Worm (Caenorhabditis elegans) whole organism, L3 larva: Measurements from ENCODE around the gene C33H5.2.

Experiments used
- R02D3.7 ChIP-seq: fragments of 150-350 bp; optimal IDR thresholded peaks from 2 replicates; lab custom pipeline; 2014; ENCODE audit warnings: missing biosample characterization, missing genetic modification characterization
- ZK546.5 ChIP-seq: sonication (generic microtip); optimal IDR thresholded peaks from 2 replicates; lab custom pipeline; 2017; ENCODE audit warnings: missing biosample characterization, missing genetic modification characterization
- aly-2 ChIP-seq: fragments of 150-350 bp; optimal IDR thresholded peaks from 2 replicates; lab custom pipeline; 2014; ENCODE audit warnings: missing biosample characterization, missing genetic modification characterization
- ama-1 ChIP-seq: fragments of 150-350 bp; optimal IDR thresholded peaks from 2 replicates; lab custom pipeline; 2018
- ceh-16 ChIP-seq: sonication (generic microtip); optimal IDR thresholded peaks from 2 replicates; lab custom pipeline; 2017; ENCODE audit warnings: missing biosample characterization, missing genetic modification characterization
- ceh-28 ChIP-seq: fragments of 150-350 bp; optimal IDR thresholded peaks from 2 replicates; lab custom pipeline; 2014; ENCODE audit warnings: missing biosample characterization, missing genetic modification reagents, missing genetic modification characterization
- ceh-82 ChIP-seq: fragments of 150-350 bp; optimal IDR thresholded peaks from 2 replicates; lab custom pipeline; 2014; ENCODE audit warnings: missing biosample characterization, missing genetic modification characterization
- ceh-9 ChIP-seq: sonication (generic microtip); optimal IDR thresholded peaks from 2 replicates; lab custom pipeline; 2018; ENCODE audit warnings: missing biosample characterization, missing genetic modification characterization
- daf-12 ChIP-seq: fragments of 150-350 bp; optimal IDR thresholded peaks from 2 replicates; lab custom pipeline; 2014; ENCODE audit warnings: missing biosample characterization, missing genetic modification reagents, missing genetic modification characterization
- egl-27 ChIP-seq: sonication (generic microtip); optimal IDR thresholded peaks from 4 replicates; lab custom pipeline; 2017; ENCODE audit warnings: missing biosample characterization, missing genetic modification reagents, missing genetic modification characterization
- egl-5 ChIP-seq: fragments of 150-350 bp; optimal IDR thresholded peaks from 2 replicates; lab custom pipeline; 2017; ENCODE audit warnings: missing biosample characterization, missing genetic modification reagents, missing genetic modification characterization, inconsistent platforms
- elt-1 ChIP-seq: fragments of 150-350 bp; optimal IDR thresholded peaks from 2 replicates; lab custom pipeline; 2014; ENCODE audit warnings: missing biosample characterization, missing genetic modification characterization
- elt-2 ChIP-seq: sonication (generic microtip); optimal IDR thresholded peaks from 2 replicates; lab custom pipeline; 2016; ENCODE audit warnings: missing genetic modification reagents, mild to moderate bottlenecking, missing genetic modification characterization, missing compliant biosample characterization
- elt-3 ChIP-seq, 3 experiments: fragments of 150-350 bp in 1 of 3; sonication (generic microtip) in 2 of 3; optimal IDR thresholded peaks; 2 replicates in 2 of 3; 4 replicates in 1 of 3; lab custom pipeline; 2014 to 2017; ENCODE audit warnings: missing biosample characterization in 3 of 3, missing genetic modification characterization in 3 of 3
- eor-1 ChIP-seq, 2 experiments: fragments of 150-350 bp; optimal IDR thresholded peaks; 2 replicates each; lab custom pipeline; 2014 to 2018; ENCODE audit warnings: missing biosample characterization in 2 of 2, missing genetic modification characterization in 2 of 2
- fkh-10 ChIP-seq: sonication (generic microtip); optimal IDR thresholded peaks from 2 replicates; lab custom pipeline; 2017; ENCODE audit warnings: missing biosample characterization, missing genetic modification reagents, missing genetic modification characterization
- fkh-2 ChIP-seq: fragments of 150-350 bp; optimal IDR thresholded peaks from 2 replicates; lab custom pipeline; 2014; ENCODE audit warnings: missing biosample characterization, missing genetic modification reagents, missing genetic modification characterization
- fos-1 ChIP-seq: fragments of 150-350 bp; optimal IDR thresholded peaks from 2 replicates; lab custom pipeline; 2014; ENCODE audit warnings: missing biosample characterization, missing genetic modification characterization
- hmg-11 ChIP-seq: sonication (generic microtip); optimal IDR thresholded peaks from 2 replicates; lab custom pipeline; 2016; ENCODE audit warnings: missing genetic modification characterization, missing compliant biosample characterization
- jun-1 ChIP-seq: fragments of 150-350 bp; optimal IDR thresholded peaks from 2 replicates; lab custom pipeline; 2014; ENCODE audit warnings: missing biosample characterization, missing genetic modification reagents, missing genetic modification characterization
- lin-15B ChIP-seq: fragments of 150-350 bp; optimal IDR thresholded peaks from 2 replicates; lab custom pipeline; 2014; ENCODE audit warnings: missing biosample characterization, missing genetic modification characterization
- lin-39 ChIP-seq: fragments of 150-350 bp; optimal IDR thresholded peaks from 2 replicates; lab custom pipeline; 2018; ENCODE audit warnings: missing biosample characterization, missing genetic modification reagents, missing genetic modification characterization
- lsy-12 ChIP-seq: sonication (generic microtip); optimal IDR thresholded peaks from 2 replicates; lab custom pipeline; 2016; ENCODE audit warnings: mild to moderate bottlenecking, missing genetic modification characterization, missing compliant biosample characterization
- mdl-1 ChIP-seq: fragments of 150-350 bp; optimal IDR thresholded peaks from 2 replicates; lab custom pipeline; 2014; ENCODE audit warnings: missing biosample characterization, missing genetic modification characterization
- mml-1 ChIP-seq: fragments of 150-350 bp; sonication (generic microtip); optimal IDR thresholded peaks from 3 replicates; lab custom pipeline; 2014; ENCODE audit warnings: missing biosample characterization, missing genetic modification characterization
- nhr-11 ChIP-seq: fragments of 150-350 bp; optimal IDR thresholded peaks from 2 replicates; lab custom pipeline; 2014; ENCODE audit warnings: missing biosample characterization, missing genetic modification characterization
- nhr-12 ChIP-seq: fragments of 150-350 bp; optimal IDR thresholded peaks from 2 replicates; lab custom pipeline; 2014; ENCODE audit warnings: missing biosample characterization, missing genetic modification characterization
- nhr-23 ChIP-seq: fragments of 150-350 bp; optimal IDR thresholded peaks from 2 replicates; lab custom pipeline; 2014; ENCODE audit warnings: missing biosample characterization, missing genetic modification reagents, missing genetic modification characterization
- nhr-237 ChIP-seq: fragments of 150-350 bp; optimal IDR thresholded peaks from 2 replicates; lab custom pipeline; 2014; ENCODE audit warnings: missing biosample characterization, missing genetic modification characterization
- nhr-25 ChIP-seq: sonication (generic microtip); optimal IDR thresholded peaks from 2 replicates; lab custom pipeline; 2017; ENCODE audit warnings: missing biosample characterization, missing genetic modification characterization
- nhr-28 ChIP-seq: fragments of 150-350 bp; optimal IDR thresholded peaks from 2 replicates; lab custom pipeline; 2014; ENCODE audit warnings: missing biosample characterization, missing genetic modification characterization
- nhr-67 ChIP-seq: fragments of 150-350 bp; optimal IDR thresholded peaks from 2 replicates; lab custom pipeline; 2014; ENCODE audit warnings: missing biosample characterization, missing genetic modification characterization
- nhr-76 ChIP-seq: fragments of 150-350 bp; sonication (generic microtip); optimal IDR thresholded peaks from 5 replicates; lab custom pipeline; 2014; ENCODE audit warnings: missing biosample characterization, missing genetic modification characterization
- nhr-77 ChIP-seq: fragments of 150-350 bp; optimal IDR thresholded peaks from 2 replicates; lab custom pipeline; 2014; ENCODE audit warnings: missing biosample characterization, missing genetic modification characterization
- pha-4 ChIP-seq: fragments of 150-350 bp; optimal IDR thresholded peaks from 2 replicates; lab custom pipeline; 2014; ENCODE audit warnings: missing biosample characterization, missing genetic modification reagents, missing genetic modification characterization
- pqm-1 ChIP-seq: fragments of 150-350 bp; optimal IDR thresholded peaks from 2 replicates; lab custom pipeline; 2017; ENCODE audit warnings: missing biosample characterization, missing genetic modification characterization, inconsistent platforms
- skn-1 ChIP-seq: fragments of 150-350 bp; optimal IDR thresholded peaks from 2 replicates; lab custom pipeline; 2014; ENCODE audit warnings: missing biosample characterization, missing genetic modification characterization
- snpc-4 ChIP-seq: fragments of 150-350 bp; optimal IDR thresholded peaks from 2 replicates; lab custom pipeline; 2014; ENCODE audit warnings: missing biosample characterization, missing genetic modification characterization
- tbx-2 ChIP-seq: sonication (generic microtip); optimal IDR thresholded peaks from 2 replicates; lab custom pipeline; 2016; ENCODE audit warnings: mild to moderate bottlenecking, missing genetic modification characterization, missing compliant biosample characterization
- unc-39 ChIP-seq: sonication (generic microtip); optimal IDR thresholded peaks from 4 replicates; lab custom pipeline; 2017; ENCODE audit warnings: missing biosample characterization, missing genetic modification characterization
- unc-62 ChIP-seq: fragments of 150-350 bp; sonication (generic microtip); optimal IDR thresholded peaks from 4 replicates; lab custom pipeline; 2014; ENCODE audit warnings: missing biosample characterization, missing genetic modification reagents, missing genetic modification characterization
- zag-1 ChIP-seq: fragments of 150-350 bp; optimal IDR thresholded peaks from 2 replicates; lab custom pipeline; 2014; ENCODE audit warnings: missing biosample characterization, missing genetic modification characterization
- ztf-11 ChIP-seq: fragments of 150-350 bp; optimal IDR thresholded peaks from 2 replicates; lab custom pipeline; 2014; ENCODE audit warnings: missing biosample characterization, missing genetic modification characterization
- ztf-4 ChIP-seq: fragments of 150-350 bp; optimal IDR thresholded peaks from 2 replicates; lab custom pipeline; 2014; ENCODE audit warnings: missing biosample characterization, missing genetic modification characterization

The C33H5.2 gene

DNA sequence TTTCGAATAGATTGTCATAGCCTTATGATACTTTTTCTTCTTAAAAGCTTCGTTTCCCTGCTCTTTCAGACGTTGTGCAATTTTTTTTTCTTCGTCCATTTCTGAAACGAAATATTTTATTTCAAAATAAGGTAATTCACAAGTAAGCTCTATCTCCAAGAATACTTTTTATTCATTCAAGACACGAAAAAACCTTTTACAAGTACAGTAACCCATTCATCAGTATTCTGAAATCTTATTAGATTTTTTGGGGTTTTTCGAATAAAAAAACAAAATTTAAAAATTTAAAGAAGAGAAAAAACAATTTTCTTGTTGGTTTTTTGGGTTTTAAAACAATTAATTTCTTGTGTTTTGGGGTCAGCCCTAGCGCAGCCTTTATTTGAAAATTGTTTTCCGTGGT lies 26.0 kb upstream of the C33H5.2 start, which contains the start of gene rpap-3:
TSS of gene rpap-3 (minus strand) at position 101 of the 400 bp plus-strand sequence.
- TF ChIP-seq lin-39 (tag; lab: Kevin White, UChicago) (no peak), lsy-12 (tag; lab: Kevin White, UChicago) (no peak), elt-1 (tag; lab: Kevin White, UChicago) (no peak), snpc-4 (no peak), fos-1 (no peak), egl-5 (tag; lab: Kevin White, UChicago) (no peak), jun-1 (tag; lab: Kevin White, UChicago) (no peak), lin-15B (tag; lab: Kevin White, UChicago) (no peak), tbx-2 (tag; lab: Kevin White, UChicago) (no peak), nhr-28 (tag; lab: Kevin White, UChicago) (no peak)

DNA sequence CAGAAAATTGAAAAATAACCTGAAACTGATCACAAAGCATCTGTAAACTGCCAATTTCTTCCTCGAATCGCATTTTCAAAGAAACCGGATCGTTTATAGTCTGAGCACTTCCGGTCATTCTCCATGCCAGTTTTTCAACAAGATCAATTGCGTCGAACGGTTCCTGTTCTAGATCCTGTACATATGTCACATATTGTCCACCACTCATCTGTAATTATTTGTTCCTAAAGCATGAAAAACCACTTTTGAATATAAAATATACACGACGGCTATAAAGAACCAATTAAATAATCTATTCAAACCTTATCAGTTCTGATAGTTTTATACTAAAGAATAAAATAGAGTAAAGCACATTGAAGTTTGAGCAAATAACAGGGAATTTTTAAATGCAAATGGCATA lies 22.5 kb upstream of the C33H5.2 start, which contains the start of gene sec-10:
TSS of gene sec-10 (minus strand) at position 208 of the 400 bp plus-strand sequence.
- TF ChIP-seq pha-4 (tag; lab: Kevin White, UChicago) (peak; percentile 18), mml-1 (tag; lab: Kevin White, UChicago) (no peak), elt-3 (tag; optimal IDR thresholded peaks at IDR 0.05; lab: Kevin White, UChicago) (no peak), fkh-10 (no peak), elt-2 (tag; lab: Kevin White, UChicago) (peak; percentile 40)
- TF ChIP-seq, all 47 proteins: peak for 2

DNA sequence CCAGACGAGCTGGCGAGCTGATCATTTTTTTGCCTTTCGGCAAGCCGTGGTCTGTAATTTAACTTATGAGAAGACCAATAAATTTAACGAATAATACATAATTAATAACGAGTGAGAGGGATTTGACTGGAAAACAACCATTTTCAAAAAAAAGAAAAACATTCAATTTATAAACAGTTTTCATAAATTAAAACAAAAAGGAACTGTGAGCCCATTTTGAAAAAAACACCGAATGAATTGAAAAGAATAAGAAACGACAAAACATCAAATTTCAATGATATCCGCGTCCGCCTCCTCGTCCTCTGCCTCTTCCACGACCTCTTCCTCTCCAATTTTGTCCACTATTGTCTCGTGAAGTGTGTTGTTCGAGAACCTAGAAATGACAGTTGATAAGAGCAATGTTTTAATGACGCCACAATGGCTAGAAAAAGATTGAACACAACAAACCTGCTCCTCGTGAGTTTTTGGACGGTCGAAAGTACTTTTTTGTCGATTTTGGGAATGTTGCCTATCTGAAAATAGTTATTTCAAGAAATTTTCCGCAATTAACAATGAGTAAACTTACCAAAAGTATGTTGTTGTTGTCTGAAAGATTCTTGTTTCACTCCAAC lies 20.9 kb upstream of the C33H5.2 start, which contains the start of gene tag-321:
TSS of gene tag-321 (minus strand) at position 51 of the 611 bp plus-strand sequence.
- TF ChIP-seq jun-1 (tag; lab: Kevin White, UChicago) (peak; percentile 6), elt-2 (tag; lab: Kevin White, UChicago) (peak; percentile 68), snpc-4 (no peak)

DNA sequence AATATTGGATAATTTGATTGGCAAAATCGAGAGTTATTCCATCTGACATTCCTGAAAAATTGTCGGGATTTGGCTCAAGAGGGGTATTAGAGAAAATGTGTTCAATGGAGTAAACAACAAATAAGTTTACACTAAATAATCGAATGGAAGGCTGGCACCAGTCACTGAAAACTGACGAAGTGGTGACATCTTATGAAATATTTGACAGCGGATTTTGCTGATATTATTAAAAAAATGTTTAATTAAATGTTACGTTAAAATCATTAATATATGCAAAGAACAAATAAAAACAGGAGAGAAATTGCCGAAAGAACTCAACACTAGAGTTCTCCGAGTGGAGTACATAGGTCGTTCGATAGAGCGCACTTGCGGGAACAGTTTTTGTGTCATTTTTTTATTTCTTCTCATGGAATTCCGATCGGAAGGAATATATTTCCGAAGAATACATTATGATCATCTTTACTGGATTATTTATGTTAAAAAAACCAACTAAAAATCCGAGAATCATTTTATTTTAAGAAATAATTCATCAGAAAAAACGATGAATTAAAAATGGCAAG lies 19.3 kb upstream of the C33H5.2 start, which contains the start of gene tag-322:
TSS of gene tag-322 (minus strand) at position 51 of the 560 bp plus-strand sequence.
- TF ChIP-seq ceh-16 (tag; lab: Kevin White, UChicago) (no peak), nhr-76 (tag; lab: Kevin White, UChicago) (no peak), elt-3 (tag; optimal IDR thresholded peaks at IDR 0.05; lab: Kevin White, UChicago) (no peak), zag-1 (tag; lab: Kevin White, UChicago) (no peak), fos-1 (no peak), hmg-11 (peak; percentile 47), fkh-2 (no peak), skn-1 (tag; lab: Kevin White, UChicago) (peak; percentile 40), jun-1 (tag; lab: Kevin White, UChicago) (peak; percentile 1), aly-2 (tag; lab: Kevin White, UChicago) (no peak), nhr-12 (tag; lab: Kevin White, UChicago) (no peak), nhr-237 (tag; lab: Kevin White, UChicago) (no peak), egl-5 (tag; lab: Kevin White, UChicago) (peak; percentile 22), ceh-28 (tag; lab: Kevin White, UChicago) (peak; percentile 3), nhr-77 (tag; lab: Kevin White, UChicago) (no peak), lsy-12 (tag; lab: Kevin White, UChicago) (peak; percentile 17), ceh-9 (tag; lab: Kevin White, UChicago) (no peak), unc-62 (GFP tag; lab: Kevin White, UChicago) (no peak), mml-1 (tag; lab: Kevin White, UChicago) (no peak), nhr-28 (tag; lab: Kevin White, UChicago) (no peak), ZK546.5 (tag; lab: Kevin White, UChicago) (no peak), pha-4 (tag; lab: Kevin White, UChicago) (peak; percentile 80), unc-39 (tag; lab: Kevin White, UChicago) (no peak), ama-1 (lab: Kevin White, UChicago) (no peak), egl-27 (tag; lab: Kevin White, UChicago) (no peak), nhr-25 (tag; lab: Kevin White, UChicago) (peak; percentile 9), pqm-1 (tag; lab: Kevin White, UChicago) (peak; percentile 47), snpc-4 (peak; percentile 38), nhr-11 (tag; lab: Kevin White, UChicago) (no peak), lin-39 (tag; lab: Kevin White, UChicago) (no peak), daf-12 (no peak), elt-2 (tag; lab: Kevin White, UChicago) (peak; percentile 22), nhr-67 (tag; lab: Kevin White, UChicago) (no peak), eor-1 (tag; optimal IDR thresholded peaks at IDR 0.05; lab: Kevin White, UChicago) (no peak), elt-1 (tag; lab: Kevin White, UChicago) (no peak), lin-15B (tag; lab: Kevin White, UChicago) (peak; percentile 84), mdl-1 (tag; lab: Kevin White, UChicago) (no peak), ceh-82 (tag; lab: Kevin White, UChicago) (no peak), fkh-10 (no peak), nhr-23 (peak; percentile 75), R02D3.7 (tag; lab: Kevin White, UChicago) (peak; percentile 55), ztf-4 (tag; lab: Kevin White, UChicago) (no peak), tbx-2 (tag; lab: Kevin White, UChicago) (no peak), ztf-11 (tag; lab: Kevin White, UChicago) (no peak)
